Worm (Caenorhabditis elegans) whole organism, L4 larva: ENCODE data around the gene pgm-3.

Experiments used
- F10B5.3 ChIP-seq: sonication (generic microtip); optimal IDR thresholded peaks from 2 replicates; lab custom pipeline; 2016; ENCODE audit warnings: mild to moderate bottlenecking, missing genetic modification characterization, missing compliant biosample characterization
- F49E8.2 ChIP-seq: sonication (generic microtip); optimal IDR thresholded peaks from 2 replicates; lab custom pipeline; 2016; ENCODE audit warnings: missing compliant biosample characterization, mild to moderate bottlenecking, missing genetic modification characterization, borderline replicate concordance
- T20F7.1 ChIP-seq: fragments of 200-800 bp; sonication (Bioruptor generic); optimal IDR thresholded peaks from 2 replicates; lab custom pipeline; 2018; ENCODE audit warnings: mild to moderate bottlenecking, missing genetic modification characterization, missing compliant biosample characterization
- Y105C5A.15 ChIP-seq: fragments of 200-800 bp; sonication (Bioruptor generic); IDR thresholded peaks from 2 replicates; pipeline ENCODE4 v1.3.6; 2022; ENCODE audit warnings: missing genetic modification characterization, missing compliant biosample characterization
- Y48G9A.11 ChIP-seq: fragments of 200-800 bp; sonication (Bioruptor generic); IDR thresholded peaks from 2 replicates; pipeline ENCODE4 v1.3.6; 2022; ENCODE audit warnings: missing genetic modification reagents, missing genetic modification characterization, missing compliant biosample characterization
- Y5F2A.4 ChIP-seq: fragments of 200-800 bp; sonication (Bioruptor generic); optimal IDR thresholded peaks from 2 replicates; lab custom pipeline; 2018; ENCODE audit warnings: mild to moderate bottlenecking, missing genetic modification characterization, missing compliant biosample characterization
- Y75B8A.6 ChIP-seq: fragments of 200-800 bp; sonication (Bioruptor generic); IDR thresholded peaks from 2 replicates; pipeline ENCODE4 v1.3.6; 2022; ENCODE audit warnings: missing genetic modification reagents, missing genetic modification characterization, missing compliant biosample characterization
- ZK546.5 ChIP-seq, 2 experiments: sonication (generic microtip); optimal IDR thresholded peaks; 2 replicates each; lab custom pipeline; 2017; ENCODE audit warnings: missing biosample characterization in 2 of 2, missing genetic modification characterization in 2 of 2
- ama-1 ChIP-seq: fragments of 150-350 bp; optimal IDR thresholded peaks from 2 replicates; lab custom pipeline; 2014; ENCODE audit warnings: inconsistent platforms, mixed read lengths
- ceh-20 ChIP-seq: fragments of 200-800 bp; sonication (Bioruptor generic); IDR thresholded peaks from 2 replicates; pipeline ENCODE4 v1.3.6; 2022; ENCODE audit warnings: missing genetic modification reagents, missing genetic modification characterization, missing compliant biosample characterization
- ceh-44 ChIP-seq: fragments of 200-800 bp; sonication (Bioruptor generic); IDR thresholded peaks from 2 replicates; pipeline ENCODE4 v1.3.6; 2022; ENCODE audit warnings: missing genetic modification reagents, missing genetic modification characterization, missing compliant biosample characterization
- dmd-9 ChIP-seq: fragments of 200-800 bp; sonication (Bioruptor generic); IDR thresholded peaks from 2 replicates; pipeline ENCODE4 v1.3.6; 2022; ENCODE audit warnings: missing genetic modification reagents, missing genetic modification characterization, missing compliant biosample characterization
- duxl-1 ChIP-seq: sonication (generic microtip); optimal IDR thresholded peaks from 2 replicates; lab custom pipeline; 2016; ENCODE audit warnings: mild to moderate bottlenecking, missing genetic modification characterization, moderate library complexity, missing compliant biosample characterization; ENCODE audit not compliant: poor library complexity
- fkh-10 ChIP-seq: fragments of 150-350 bp; optimal IDR thresholded peaks from 2 replicates; lab custom pipeline; 2014; ENCODE audit warnings: missing biosample characterization, missing genetic modification reagents, missing genetic modification characterization
- fos-1 ChIP-seq: fragments of 150-350 bp; optimal IDR thresholded peaks from 2 replicates; lab custom pipeline; 2014; ENCODE audit warnings: missing biosample characterization, missing genetic modification characterization
- hlh-30 ChIP-seq: sonication (generic microtip); optimal IDR thresholded peaks from 2 replicates; lab custom pipeline; 2017; ENCODE audit warnings: antibody characterized with exemption, mild to moderate bottlenecking, missing genetic modification characterization, missing compliant biosample characterization; ENCODE audit not compliant: insufficient read depth
- hmg-1.1 ChIP-seq: fragments of 200-800 bp; sonication (Bioruptor generic); IDR thresholded peaks from 2 replicates; pipeline ENCODE4 v1.3.6; 2022; ENCODE audit warnings: missing genetic modification reagents, missing genetic modification characterization, missing compliant biosample characterization
- lin-29 ChIP-seq: fragments of 200-800 bp; sonication (Bioruptor generic); IDR thresholded peaks from 2 replicates; pipeline ENCODE4 v1.3.6; 2022; ENCODE audit warnings: missing genetic modification reagents, missing genetic modification characterization, missing compliant biosample characterization
- lir-3 ChIP-seq: sonication (generic microtip); optimal IDR thresholded peaks from 2 replicates; lab custom pipeline; 2016; ENCODE audit warnings: mild to moderate bottlenecking, missing genetic modification characterization, missing compliant biosample characterization
- mep-1 ChIP-seq: fragments of 150-350 bp; sonication (generic microtip); optimal IDR thresholded peaks from 3 replicates; lab custom pipeline; 2014; ENCODE audit warnings: missing biosample characterization, missing genetic modification characterization
- mxl-3 ChIP-seq: fragments of 200-800 bp; sonication (Bioruptor generic); optimal IDR thresholded peaks from 2 replicates; lab custom pipeline; 2018; ENCODE audit warnings: mild to moderate bottlenecking, missing genetic modification characterization, missing compliant biosample characterization
- nhr-111 ChIP-seq: fragments of 200-800 bp; sonication (Bioruptor generic); optimal IDR thresholded peaks from 2 replicates; lab custom pipeline; 2018; ENCODE audit warnings: mild to moderate bottlenecking, missing genetic modification characterization, missing compliant biosample characterization
- nhr-42 ChIP-seq: fragments of 200-800 bp; sonication (Bioruptor generic); IDR thresholded peaks from 2 replicates; pipeline ENCODE4 v1.3.6; 2022; ENCODE audit warnings: missing genetic modification characterization, missing compliant biosample characterization
- nhr-48 ChIP-seq: sonication (generic microtip); optimal IDR thresholded peaks from 2 replicates; lab custom pipeline; 2016; ENCODE audit warnings: mild to moderate bottlenecking, missing genetic modification characterization, missing compliant biosample characterization
- nhr-76 ChIP-seq: fragments of 150-350 bp; optimal IDR thresholded peaks from 2 replicates; lab custom pipeline; 2014; ENCODE audit warnings: missing biosample characterization, missing genetic modification characterization
- pha-4 ChIP-seq, 2 experiments: fragments of 150-350 bp in 1 of 2; fragments of 200-800 bp in 1 of 2; sonication (Bioruptor generic) in 1 of 2; IDR thresholded peaks in 1 of 2; optimal IDR thresholded peaks in 1 of 2; 2 replicates each; pipeline versions ENCODE4 v1.3.6 to Lab custom; 2014 to 2022; ENCODE audit warnings: missing genetic modification characterization in 2 of 2, missing genetic modification reagents in 2 of 2, missing biosample characterization in 1 of 2, missing compliant biosample characterization in 1 of 2
- saeg-2 ChIP-seq: fragments of 200-800 bp; sonication (Bioruptor generic); IDR thresholded peaks from 2 replicates; pipeline ENCODE4 v1.3.6; 2022; ENCODE audit warnings: missing genetic modification reagents, missing genetic modification characterization, missing compliant biosample characterization
- sdz-12 ChIP-seq: fragments of 200-800 bp; sonication (Bioruptor generic); optimal IDR thresholded peaks from 2 replicates; lab custom pipeline; 2018; ENCODE audit warnings: mild to moderate bottlenecking, missing genetic modification characterization, missing compliant biosample characterization
- tra-1 ChIP-seq: fragments of 200-800 bp; sonication (Bioruptor generic); IDR thresholded peaks from 2 replicates; pipeline ENCODE4 v1.3.6; 2022; ENCODE audit warnings: missing genetic modification reagents, missing genetic modification characterization, missing compliant biosample characterization
- unc-39 ChIP-seq: sonication (generic microtip); optimal IDR thresholded peaks from 2 replicates; lab custom pipeline; 2017; ENCODE audit warnings: missing biosample characterization, missing genetic modification characterization
- unc-62 ChIP-seq, 3 experiments: fragments of 150-350 bp in 1 of 3; sonication (generic microtip); optimal IDR thresholded peaks in 2 of 3; peaks in 1 of 3; 1 replicate in 1 of 3; 2 replicates in 2 of 3; lab custom pipeline; 2014 to 2017; ENCODE audit warnings: missing biosample characterization in 3 of 3, missing genetic modification characterization in 3 of 3, missing genetic modification reagents in 3 of 3, missing genotype in 1 of 3
- zag-1 ChIP-seq: fragments of 150-350 bp; optimal IDR thresholded peaks from 2 replicates; lab custom pipeline; 2014; ENCODE audit warnings: missing biosample characterization, missing genetic modification characterization
- ztf-7 ChIP-seq: fragments of 150-350 bp; optimal IDR thresholded peaks from 2 replicates; lab custom pipeline; 2014; ENCODE audit warnings: missing biosample characterization, missing genetic modification characterization

The pgm-3 gene

DNA sequence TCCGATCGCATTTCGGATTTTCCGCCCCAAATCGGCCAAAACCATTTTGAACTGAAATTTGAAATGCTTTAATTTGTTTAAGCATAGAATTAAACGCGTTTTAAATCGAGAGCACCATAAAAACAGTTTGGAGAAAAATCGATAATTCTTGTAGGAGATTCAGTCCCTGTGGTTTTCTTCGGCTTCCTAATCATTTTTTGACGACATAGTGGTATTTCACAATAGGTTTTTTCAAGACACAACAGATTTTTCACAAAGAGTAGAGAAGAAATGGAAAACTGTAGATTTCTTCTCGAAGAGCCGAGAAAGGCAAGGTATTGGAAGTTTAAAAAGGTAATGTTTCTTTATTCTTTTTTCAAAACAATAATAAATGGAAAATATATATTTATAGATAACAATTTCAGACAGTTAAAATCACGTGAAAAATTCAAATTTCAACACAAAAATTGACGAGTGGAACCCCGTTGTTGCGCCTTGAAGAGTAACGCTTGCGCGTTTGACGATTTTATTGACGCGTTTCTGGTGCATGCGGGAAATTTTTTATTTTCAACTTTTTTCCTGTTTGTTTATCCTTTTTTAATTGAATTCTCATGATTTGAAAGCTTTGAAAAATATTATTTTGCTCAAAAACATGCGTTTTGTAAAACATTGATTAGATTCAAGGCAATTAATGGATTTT lies 18.3 kb downstream of the pgm-3 start, which contains the start of gene F21D5.7 (continued):
- peak; percentile 90 for TF ChIP-seq hlh-30
- no peak for TF ChIP-seq unc-39
- TF ChIP-seq nhr-48, result peak; percentile 13
- no peak for TF ChIP-seq saeg-2 (GFP tag; lab: Robert Waterston, UW)
- TF ChIP-seq nhr-76 (tag; lab: Kevin White, UChicago), result no peak
- peak; percentile 72 for TF ChIP-seq duxl-1 (tag; lab: Kevin White, UChicago)
- no peak for TF ChIP-seq dmd-9 (GFP tag; lab: Robert Waterston, UW)
- TF ChIP-seq nhr-42 (GFP tag; lab: Robert Waterston, UW), result no peak
- TF ChIP-seq ZK546.5 (tag; optimal IDR thresholded peaks at IDR 0.05; lab: Kevin White, UChicago), result no peak
- no peak for TF ChIP-seq lir-3 (tag; lab: Kevin White, UChicago)
- TF ChIP-seq Y105C5A.15 (GFP tag; lab: Robert Waterston, UW), result no peak
- no peak for TF ChIP-seq nhr-111 (GFP tag; lab: Kevin White, UChicago)
- TF ChIP-seq ztf-7 (tag; lab: Kevin White, UChicago), result peak; percentile 72
- peak; percentile 80 for TF ChIP-seq mep-1
- TF ChIP-seq sdz-12 (GFP tag; lab: Kevin White, UChicago), result no peak
- TF ChIP-seq zag-1 (tag; lab: Kevin White, UChicago), result no peak
- TF ChIP-seq fkh-10 (GFP tag; lab: Kevin White, UChicago), result no peak
- TF ChIP-seq ceh-20, result no peak
- TF ChIP-seq fos-1 (tag; lab: Kevin White, UChicago), result no peak

DNA sequence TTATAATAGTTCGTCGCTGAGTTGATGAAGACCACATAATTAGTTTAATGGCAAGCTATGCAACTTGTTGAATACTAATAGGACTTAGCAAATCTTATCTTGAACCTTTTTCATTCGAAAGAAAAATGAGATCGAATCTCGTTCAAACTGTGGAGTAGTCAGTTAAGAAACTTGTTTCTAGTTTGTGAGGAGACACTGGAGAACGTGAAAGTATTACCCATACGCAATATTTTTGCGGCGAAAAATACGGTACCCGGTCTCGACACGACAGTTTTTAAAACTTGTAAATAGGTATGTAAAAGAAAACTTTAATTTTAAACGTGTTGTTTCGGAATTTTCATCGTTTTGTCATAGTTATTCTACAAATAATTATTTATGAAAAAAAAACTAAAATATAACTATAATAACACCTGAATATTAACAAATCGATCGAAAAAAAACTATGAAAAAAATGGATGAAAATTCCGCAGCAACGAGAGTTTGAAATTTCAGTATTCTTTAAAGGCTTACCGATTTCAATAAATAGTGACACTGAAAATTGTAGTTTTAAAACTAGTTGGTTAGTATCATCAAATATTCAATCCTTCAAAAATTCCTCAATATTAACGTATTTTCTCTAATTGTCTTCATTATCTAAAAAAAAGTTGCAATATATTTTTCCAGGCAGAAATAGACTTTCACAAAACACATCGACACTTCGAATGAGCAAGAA lies 20.2 kb downstream of the pgm-3 start, which contains the start of the genes F20C5.7 and parg-1:
TSS of gene F20C5.7 (minus strand) at position 101 of the 712 bp plus-strand sequence.
TSS of gene parg-1 (plus strand) at position 662 of the 712 bp plus-strand sequence.
- TF ChIP-seq fkh-10 (GFP tag; lab: Kevin White, UChicago) (no peak), mxl-3 (no peak), hmg-1.1 (GFP tag; lab: Robert Waterston, UW) (no peak), Y48G9A.11 (GFP tag; lab: Robert Waterston, UW) (no peak), ceh-20 (no peak), Y5F2A.4 (GFP tag; lab: Kevin White, UChicago) (no peak), ama-1 (lab: Kevin White, UChicago) (no peak), F10B5.3 (tag; lab: Kevin White, UChicago) (no peak), lin-29 (GFP tag; lab: Robert Waterston, UW) (no peak), unc-62 (GFP tag; optimal IDR thresholded peaks at IDR 0.05 in 1 of 2; lab: Kevin White, UChicago) (no peak), unc-62 (tag; optimal IDR thresholded peaks at IDR 0.05; lab: Kevin White, UChicago) (no peak), F49E8.2 (no peak)

DNA sequence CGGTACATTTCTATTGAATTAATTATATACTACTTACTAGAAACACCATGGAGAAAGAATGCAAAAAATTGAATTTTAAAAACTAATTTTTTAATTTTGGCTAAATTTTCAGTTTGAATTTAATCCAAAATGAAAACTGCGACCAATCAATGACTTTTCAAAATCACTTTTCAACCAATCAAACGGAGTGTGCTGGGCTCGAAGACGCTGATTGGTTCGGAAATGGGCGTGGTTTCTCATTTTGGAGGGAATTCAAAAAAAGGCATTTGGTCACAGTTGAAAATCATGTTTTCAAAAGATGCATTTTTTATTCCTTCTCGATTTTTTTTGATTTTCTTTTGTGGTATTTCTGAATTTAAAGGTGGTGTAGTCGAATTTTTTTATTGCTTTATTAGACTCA lies 23.4 kb downstream of the pgm-3 start:
- TF ChIP-seq sdz-12 (GFP tag; lab: Kevin White, UChicago) (no peak), ceh-44 (no peak), Y75B8A.6 (GFP tag; lab: Robert Waterston, UW) (no peak), pha-4 (GFP tag; IDR thresholded peaks at IDR 0.05; lab: Robert Waterston, UW) (no peak), pha-4 (tag; optimal IDR thresholded peaks at IDR 0.05; lab: Kevin White, UChicago) (no peak), ama-1 (lab: Kevin White, UChicago) (no peak), mep-1 (no peak), T20F7.1 (GFP tag; lab: Kevin White, UChicago) (no peak), tra-1 (no peak)
